Fruit fly (Drosophila melanogaster) whole organism, embryonic: Measurements from ENCODE around the gene ck.

Experiments used
- CG10267 ChIP-seq: fragments of 200-800 bp; sonication (Bioruptor generic); optimal IDR thresholded peaks from 2 replicates; lab custom pipeline; 2018; ENCODE audit warnings: missing biosample characterization, mild to moderate bottlenecking, missing genetic modification characterization, moderate library complexity
- CG10462 ChIP-seq: fragments of 200-800 bp; sonication (Bioruptor generic); optimal IDR thresholded peaks from 2 replicates; lab custom pipeline; 2016; ENCODE audit warnings: missing biosample characterization, missing genetic modification characterization
- CG10654 ChIP-seq: fragments of 200-800 bp; sonication (Bioruptor generic); optimal IDR thresholded peaks from 2 replicates; lab custom pipeline; 2016; ENCODE audit warnings: missing biosample characterization, missing genetic modification characterization
- CG11504 ChIP-seq: fragments of 200-800 bp; sonication (Bioruptor generic); optimal IDR thresholded peaks from 3 replicates; lab custom pipeline; 2019; ENCODE audit warnings: missing biosample characterization, mild to moderate bottlenecking, missing genetic modification characterization, moderate library complexity
- CG11696 ChIP-seq: fragments of 200-800 bp; sonication (Bioruptor generic); IDR thresholded peaks from 2 replicates; pipeline ENCODE4 v1.3.6; 2022; ENCODE audit warnings: missing biosample characterization, missing genetic modification characterization
- CG1647 ChIP-seq: fragments of 200-800 bp; sonication (Bioruptor generic); optimal IDR thresholded peaks from 3 replicates; lab custom pipeline; 2016; ENCODE audit warnings: missing biosample characterization, missing genetic modification characterization
- CG17361 ChIP-seq: fragments of 200-800 bp; sonication (Bioruptor generic); IDR thresholded peaks from 3 replicates; pipeline ENCODE4 v1.3.6; 2022; ENCODE audit warnings: missing biosample characterization, missing genetic modification characterization
- CG17612 ChIP-seq: fragments of 200-800 bp; sonication (Bioruptor generic); IDR thresholded peaks from 2 replicates; pipeline ENCODE4 v1.3.6; 2022; ENCODE audit warnings: missing biosample characterization, missing genetic modification characterization
- CG17912 ChIP-seq: fragments of 200-800 bp; sonication (Bioruptor generic); optimal IDR thresholded peaks from 2 replicates; lab custom pipeline; 2018; ENCODE audit warnings: missing biosample characterization, mild to moderate bottlenecking, missing genetic modification characterization
- CG18262 ChIP-seq: fragments of 200-800 bp; optimal IDR thresholded peaks from 3 replicates; lab custom pipeline; 2019; ENCODE audit warnings: missing biosample characterization, mild to moderate bottlenecking, missing genetic modification characterization, moderate library complexity
- CG18619 ChIP-seq: fragments of 200-800 bp; sonication (Bioruptor generic); optimal IDR thresholded peaks from 3 replicates; lab custom pipeline; 2017; ENCODE audit warnings: missing biosample characterization, mild to moderate bottlenecking, missing genetic modification characterization
- CG18764 ChIP-seq: fragments of 200-800 bp; sonication (Bioruptor generic); optimal IDR thresholded peaks from 3 replicates; lab custom pipeline; 2016; ENCODE audit warnings: missing biosample characterization, missing genetic modification characterization
- CG2129 ChIP-seq: fragments of 200-800 bp; sonication (Bioruptor generic); IDR thresholded peaks from 2 replicates; pipeline ENCODE4 v1.3.6; 2022; ENCODE audit warnings: missing biosample characterization, missing genetic modification characterization; ENCODE audit not compliant: partially characterized antibody
- CG33213 ChIP-seq: fragments of 200-800 bp; sonication (Bioruptor generic); optimal IDR thresholded peaks from 3 replicates; lab custom pipeline; 2016; ENCODE audit warnings: missing biosample characterization, missing genetic modification characterization
- CG6813 ChIP-seq: fragments of 200-800 bp; sonication (Bioruptor generic); optimal IDR thresholded peaks from 2 replicates; lab custom pipeline; 2017; ENCODE audit warnings: missing biosample characterization, missing genetic modification characterization, mild to moderate bottlenecking, moderate library complexity, missing genetic modification reagents
- CG8089 ChIP-seq: fragments of 200-800 bp; sonication (Bioruptor generic); optimal IDR thresholded peaks from 3 replicates; lab custom pipeline; 2016; ENCODE audit warnings: missing biosample characterization, missing genetic modification characterization
- CG9437 ChIP-seq: fragments of 200-800 bp; sonication (Bioruptor generic); optimal IDR thresholded peaks from 2 replicates; lab custom pipeline; 2018; ENCODE audit warnings: missing biosample characterization, mild to moderate bottlenecking, missing genetic modification characterization
- CG9609 ChIP-seq: fragments of 200-800 bp; sonication (Bioruptor generic); optimal IDR thresholded peaks from 3 replicates; lab custom pipeline; 2016; ENCODE audit warnings: missing biosample characterization, missing genetic modification characterization
- CG9797 ChIP-seq: fragments of 200-800 bp; sonication (Bioruptor generic); optimal IDR thresholded peaks from 3 replicates; lab custom pipeline; 2018; ENCODE audit warnings: missing biosample characterization, mild to moderate bottlenecking, missing genetic modification characterization
- CG9932 ChIP-seq: fragments of 200-800 bp; sonication (Bioruptor generic); IDR thresholded peaks from 2 replicates; pipeline ENCODE4 v1.3.6; 2022; ENCODE audit warnings: missing biosample characterization, missing genetic modification characterization
- Camta ChIP-seq: fragments of 200-800 bp; sonication (Bioruptor generic); optimal IDR thresholded peaks from 2 replicates; lab custom pipeline; 2016; ENCODE audit warnings: missing biosample characterization, missing genetic modification characterization
- Dad ChIP-seq: fragments of 200-800 bp; sonication (Bioruptor generic); optimal IDR thresholded peaks from 3 replicates; lab custom pipeline; 2016; ENCODE audit warnings: missing biosample characterization, missing genetic modification characterization
- Dip2 ChIP-seq: fragments of 200-800 bp; sonication (Bioruptor generic); IDR thresholded peaks from 2 replicates; pipeline ENCODE4 v1.3.6; 2022; ENCODE audit warnings: missing biosample characterization, missing genetic modification characterization
- Dll ChIP-seq: fragments of 200-800 bp; sonication (Bioruptor generic); IDR thresholded peaks from 4 replicates; pipeline ENCODE4 v1.3.6; 2022; ENCODE audit warnings: missing biosample characterization, missing genetic modification characterization; ENCODE audit not compliant: partially characterized antibody
- HmgZ ChIP-seq: fragments of 200-800 bp; sonication (Bioruptor generic); optimal IDR thresholded peaks from 2 replicates; lab custom pipeline; 2018; ENCODE audit warnings: missing biosample characterization, mild to moderate bottlenecking, missing genetic modification characterization
- Med ChIP-seq: fragments of 200-800 bp; sonication (Bioruptor generic); peaks from one replicate; lab custom pipeline; 2016; ENCODE audit warnings: missing biosample characterization, missing genetic modification characterization, mild to moderate bottlenecking, inconsistent platforms, moderate library complexity
- Mes4 ChIP-seq: fragments of 200-800 bp; sonication (Bioruptor generic); optimal IDR thresholded peaks from 2 replicates; lab custom pipeline; 2016; ENCODE audit warnings: missing biosample characterization, missing genetic modification characterization
- Opbp ChIP-seq: fragments of 200-800 bp; sonication (Bioruptor generic); IDR thresholded peaks from 3 replicates; pipeline ENCODE4 v1.3.6; 2022; ENCODE audit warnings: missing biosample characterization, missing genetic modification characterization; ENCODE audit not compliant: partially characterized antibody
- Optix ChIP-seq: fragments of 200-800 bp; sonication (Bioruptor generic); IDR thresholded peaks from 3 replicates; pipeline ENCODE4 v1.3.6; 2022; ENCODE audit warnings: missing biosample characterization, missing genetic modification characterization
- TFAM ChIP-seq: fragments of 200-800 bp; sonication (Bioruptor generic); optimal IDR thresholded peaks from 2 replicates; lab custom pipeline; 2017; ENCODE audit warnings: missing biosample characterization, missing genetic modification characterization, inconsistent platforms
- ac ChIP-seq: fragments of 200-800 bp; sonication (Bioruptor generic); optimal IDR thresholded peaks from 3 replicates; lab custom pipeline; 2017; ENCODE audit warnings: missing biosample characterization, mild to moderate bottlenecking, missing genetic modification characterization
- bsh ChIP-seq, 2 experiments: fragments of 200-800 bp; sonication (Bioruptor generic); optimal IDR thresholded peaks; 2 replicates each; lab custom pipeline; 2017 to 2018; ENCODE audit warnings: mild to moderate bottlenecking in 2 of 2, missing biosample characterization in 2 of 2, missing genetic modification characterization in 2 of 2, moderate library complexity in 1 of 2
- cato ChIP-seq: fragments of 200-800 bp; sonication (Bioruptor generic); optimal IDR thresholded peaks from 2 replicates; lab custom pipeline; 2016; ENCODE audit warnings: missing biosample characterization, missing genetic modification characterization, borderline replicate concordance
- chinmo ChIP-seq: fragments of 200-800 bp; sonication (Bioruptor generic); IDR thresholded peaks from 4 replicates; pipeline ENCODE4 v1.3.6; 2022; ENCODE audit warnings: missing biosample characterization, missing genetic modification characterization; ENCODE audit not compliant: partially characterized antibody
- dan ChIP-seq: fragments of 200-800 bp; sonication (Bioruptor generic); IDR thresholded peaks from 2 replicates; pipeline ENCODE4 v1.3.6; 2022; ENCODE audit warnings: missing biosample characterization, missing genetic modification characterization
- ems ChIP-seq: fragments of 200-800 bp; sonication (Bioruptor generic); optimal IDR thresholded peaks from 3 replicates; lab custom pipeline; 2016; ENCODE audit warnings: missing biosample characterization, missing genetic modification characterization
- ftz-f1 ChIP-seq: fragments of 200-800 bp; sonication (Bioruptor generic); optimal IDR thresholded peaks from 2 replicates; lab custom pipeline; 2016; ENCODE audit warnings: missing biosample characterization, missing genetic modification characterization
- fu2 ChIP-seq: fragments of 200-800 bp; sonication (Bioruptor generic); optimal IDR thresholded peaks from 2 replicates; lab custom pipeline; 2016; ENCODE audit warnings: missing biosample characterization, missing genetic modification characterization
- jing ChIP-seq: fragments of 200-800 bp; sonication (Bioruptor generic); optimal IDR thresholded peaks from 2 replicates; lab custom pipeline; 2018; ENCODE audit warnings: missing biosample characterization, mild to moderate bottlenecking, missing genetic modification characterization
- ken ChIP-seq: fragments of 200-800 bp; sonication (Bioruptor generic); IDR thresholded peaks from 3 replicates; pipeline ENCODE4 v1.3.6; 2022; ENCODE audit warnings: missing biosample characterization, missing genetic modification characterization
- nerfin-2 ChIP-seq: fragments of 200-800 bp; sonication (Bioruptor generic); IDR thresholded peaks from 2 replicates; pipeline ENCODE4 v1.3.6; 2022; ENCODE audit warnings: missing biosample characterization, missing genetic modification characterization; ENCODE audit not compliant: partially characterized antibody
- onecut ChIP-seq: fragments of 200-800 bp; sonication (Bioruptor generic); IDR thresholded peaks from 2 replicates; pipeline ENCODE4 v1.3.6; 2022; ENCODE audit warnings: missing biosample characterization, missing genetic modification characterization
- pan ChIP-seq, 4 experiments: fragments of >200 bp in 3 of 4; fragments of 200-800 bp in 1 of 4; sonication (Bioruptor generic) in 1 of 4; optimal IDR thresholded peaks in 3 of 4; IDR thresholded peaks in 1 of 4; 2 replicates each; pipeline versions ENCODE4 v1.3.6 to Lab custom; 2017 to 2022; ENCODE audit warnings: missing biosample characterization in 2 of 4, missing genetic modification characterization in 2 of 4, mixed read lengths in 1 of 4
- pho ChIP-seq: fragments of 200-800 bp; sonication (Bioruptor generic); optimal IDR thresholded peaks from 2 replicates; lab custom pipeline; 2016; ENCODE audit warnings: missing biosample characterization, missing genetic modification characterization
- pros ChIP-seq: fragments of 200-800 bp; sonication (Bioruptor generic); optimal IDR thresholded peaks from 3 replicates; lab custom pipeline; 2019; ENCODE audit warnings: missing biosample characterization, mild to moderate bottlenecking, missing genetic modification characterization, moderate library complexity
- psq ChIP-seq: fragments of 200-800 bp; sonication (Bioruptor generic); optimal IDR thresholded peaks from 2 replicates; lab custom pipeline; 2017; ENCODE audit warnings: missing biosample characterization, missing genetic modification characterization
- sens ChIP-seq: fragments of 200-800 bp; sonication (Bioruptor generic); peaks from one replicate; lab custom pipeline; 2016; ENCODE audit warnings: missing biosample characterization, missing genetic modification characterization
- tx ChIP-seq: fragments of 200-800 bp; sonication (Bioruptor generic); optimal IDR thresholded peaks from 2 replicates; lab custom pipeline; 2016; ENCODE audit warnings: missing biosample characterization, missing genetic modification characterization
- vvl ChIP-seq: fragments of 200-800 bp; sonication (Bioruptor generic); IDR thresholded peaks from 2 replicates; pipeline ENCODE4 v1.3.6; 2022; ENCODE audit warnings: missing biosample characterization, missing genetic modification characterization

The ck gene

dm6 chr2L:15057225-15058117 lies at the start of gene ck (continued):
- no peak for TF ChIP-seq pho (GFP tag; lab: Kevin White, UChicago)
- peak; percentile 89 for TF ChIP-seq nerfin-2 (GFP tag; lab: Robert Waterston, UW)
- no peak for TF ChIP-seq CG10462
- no peak for TF ChIP-seq ems (GFP tag; lab: Kevin White, UChicago)
- no peak for TF ChIP-seq CG9609 (GFP tag; lab: Kevin White, UChicago)
- TF ChIP-seq bsh (GFP tag; optimal IDR thresholded peaks at IDR 0.05; lab: Kevin White, UChicago) = no peak
- no peak for TF ChIP-seq dan (GFP tag; lab: Robert Waterston, UW)
- no peak for TF ChIP-seq tx
- peak; percentile 66 for TF ChIP-seq Med (GFP tag; lab: Kevin White, UChicago)
- no peak for TF ChIP-seq cato (GFP tag; lab: Kevin White, UChicago)
- no peak for TF ChIP-seq Mes4 (GFP tag; lab: Kevin White, UChicago)
- TF ChIP-seq Camta = no peak
- TF ChIP-seq CG8089 (GFP tag; lab: Kevin White, UChicago) = no peak
- TF ChIP-seq CG9437 (GFP tag; lab: Kevin White, UChicago) = no peak
- TF ChIP-seq jing (GFP tag; lab: Kevin White, UChicago) = no peak
- TF ChIP-seq CG6813 (GFP tag; lab: Kevin White, UChicago) = no peak
- peak; percentile 68; the same call in 2 of the 3 replicates for TF ChIP-seq Opbp (GFP tag; lab: Robert Waterston, UW)
- TF ChIP-seq fu2 = no peak
- TF ChIP-seq CG9932 (GFP tag; lab: Robert Waterston, UW) = no peak
- no peak for TF ChIP-seq ac (GFP tag; lab: Kevin White, UChicago)
- no peak for TF ChIP-seq CG18764 (GFP tag; lab: Kevin White, UChicago)
- 0 out of 2 replicates have a peak, but pooled peaks have one; percentile 20 for TF ChIP-seq CG2129 (GFP tag; lab: Robert Waterston, UW)
- TF ChIP-seq CG10654 (GFP tag; lab: Kevin White, UChicago) = no peak
- peak; percentile 67 for TF ChIP-seq vvl (GFP tag; lab: Robert Waterston, UW)
- no peak for TF ChIP-seq ken (GFP tag; lab: Robert Waterston, UW)
- no peak for TF ChIP-seq TFAM
- TF ChIP-seq CG18619 (GFP tag; lab: Kevin White, UChicago) = no peak
- TF ChIP-seq Dad (GFP tag; lab: Kevin White, UChicago) = no peak
- no peak for TF ChIP-seq CG17912
- no peak for TF ChIP-seq ftz-f1
- no peak for TF ChIP-seq pros
- TF ChIP-seq CG9797 (GFP tag; lab: Kevin White, UChicago) = peak; percentile 96
- TF ChIP-seq CG17361 (GFP tag; lab: Robert Waterston, UW) = no peak
- TF ChIP-seq HmgZ (tag; lab: Kevin White, UChicago) = peak; percentile 54
- no peak for TF ChIP-seq pan (optimal IDR thresholded peaks at IDR 0.05; lab: Kevin White, UChicago)
- TF ChIP-seq pan (GFP tag; optimal IDR thresholded peaks at IDR 0.05 in 1 of 2, IDR thresholded peaks at IDR 0.05 in 1 of 2) = no peak
- TF ChIP-seq CG11696 = no peak
- no peak for TF ChIP-seq onecut
- no peak for TF ChIP-seq CG11504
- peak; percentile 36 for TF ChIP-seq CG10267 (tag; lab: Kevin White, UChicago)
- TF ChIP-seq CG18262 (tag; lab: Kevin White, UChicago) = no peak
- peak; percentile 73; the same call in 2 of the 4 replicates for TF ChIP-seq Dll (GFP tag; lab: Robert Waterston, UW)
- no peak for TF ChIP-seq Optix (GFP tag; lab: Robert Waterston, UW)
- 0 out of 4 replicates have a peak, but pooled peaks have one; percentile 14 for TF ChIP-seq chinmo (GFP tag; lab: Robert Waterston, UW)
- TF ChIP-seq sens (GFP tag; lab: Kevin White, UChicago) = no peak
- no peak for TF ChIP-seq CG1647
- TF ChIP-seq CG17612 (GFP tag; lab: Robert Waterston, UW) = no peak
- no peak for TF ChIP-seq Dip2 (GFP tag; lab: Robert Waterston, UW)
- TF ChIP-seq psq (GFP tag; lab: Kevin White, UChicago) = no peak
- TF ChIP-seq CG33213 (GFP tag; lab: Kevin White, UChicago) = peak; percentile 35
